Worm (Caenorhabditis elegans): ENCODE data around the gene F19G12.11.

ce11 chrX:1456350-1457080, 30.2 kb upstream of the F19G12.11 start:
- TF ChIP-seq B0310.2 (tag; optimal IDR thresholded peaks at IDR 0.05), result no peak
- no peak for TF ChIP-seq ama-1 (optimal IDR thresholded peaks at IDR 0.05)
- TF ChIP-seq tra-4 (tag; optimal IDR thresholded peaks at IDR 0.05), result no peak
- TF ChIP-seq hnd-1 (tag; optimal IDR thresholded peaks at IDR 0.05), result no peak
- TF ChIP-seq sea-1 (GFP tag; conservative IDR thresholded peaks at IDR 0.05), result no peak
- TF ChIP-seq hmg-4 (GFP tag; optimal IDR thresholded peaks at IDR 0.05), result no peak
- TF ChIP-seq F13C5.2 (tag; optimal IDR thresholded peaks at IDR 0.05), result no peak
- no peak for TF ChIP-seq tbx-11 (GFP tag; IDR thresholded peaks at IDR 0.05)
